Fruit fly (Drosophila melanogaster) Kc167 (cell line): Measurements from ENCODE around the gene Ptp61F.

ENCODE experiments used
- Myc ChIP-seq: fragments of >200 bp; optimal IDR thresholded peaks from 2 replicates; lab custom pipeline; 2017; ENCODE audit warnings: missing external identifiers
- Sin3A ChIP-seq: fragments of >200 bp; optimal IDR thresholded peaks from 2 replicates; lab custom pipeline; 2018; ENCODE audit warnings: missing external identifiers
- h ChIP-seq: fragments of >200 bp; optimal IDR thresholded peaks from 3 replicates; lab custom pipeline; 2018; ENCODE audit warnings: missing external identifiers
- insv ChIP-seq: fragments of >200 bp; optimal IDR thresholded peaks from 3 replicates; lab custom pipeline; 2018; ENCODE audit warnings: missing external identifiers

DNA sequence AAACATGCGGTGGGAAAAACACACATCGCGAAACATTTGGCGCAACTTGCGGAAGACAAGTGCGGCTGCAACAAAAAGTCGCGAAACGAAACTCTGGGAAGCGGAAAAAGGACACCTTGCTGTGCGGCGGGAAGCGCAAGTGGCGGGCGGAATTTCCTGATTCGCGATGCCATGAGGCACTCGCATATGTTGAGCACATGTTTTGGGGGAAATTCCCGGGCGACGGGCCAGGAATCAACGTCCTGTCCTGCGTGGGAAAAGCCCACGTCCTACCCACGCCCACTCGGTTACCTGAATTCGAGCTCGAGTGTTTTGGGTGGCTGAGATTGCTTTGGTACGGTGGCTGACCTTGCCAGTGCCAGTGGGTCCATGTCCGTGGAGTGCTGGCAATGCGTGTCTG lies 13.2 kb downstream of the Ptp61F start:
- TF ChIP-seq h, result no peak
- no peak for TF ChIP-seq Myc (lab: Kevin White, UChicago)
- TF ChIP-seq Sin3A (lab: Kevin White, UChicago), result no peak
- TF ChIP-seq insv (lab: Kevin White, UChicago), result no peak
